Fruit fly (Drosophila melanogaster): Measurements from ENCODE around the gene DIP-epsilon.

Gene DIP-epsilon

DNA sequence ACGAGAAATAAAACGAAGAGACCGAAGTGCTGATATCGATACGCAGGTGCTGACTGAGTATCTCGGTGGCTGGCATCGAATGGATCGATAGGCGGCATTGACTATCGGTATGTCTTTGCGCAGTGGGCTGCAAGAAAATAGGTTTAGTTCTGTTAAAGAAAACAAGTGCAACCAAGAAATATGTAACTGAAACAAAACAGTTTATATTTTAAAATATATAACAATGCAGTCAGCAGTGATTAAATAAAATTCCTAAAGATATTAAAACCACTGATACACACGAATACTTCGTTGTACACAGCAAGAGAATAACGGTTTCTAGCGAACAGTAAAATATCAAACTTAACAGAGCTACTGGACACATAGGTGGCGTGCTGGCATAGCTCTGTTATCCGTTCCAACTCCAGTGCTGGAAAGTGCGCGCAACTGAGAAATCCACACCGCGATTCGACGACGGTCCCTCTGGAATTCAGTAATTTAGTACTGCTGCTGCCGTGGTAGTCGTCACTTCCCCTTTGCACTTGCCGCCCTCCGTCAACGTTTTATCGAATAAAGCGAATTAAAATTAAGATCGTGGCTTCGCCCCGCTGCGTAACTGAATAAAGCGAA is 72.7 kb downstream of the DIP-epsilon start, which contains the start of the genes Pez and Cpr (continued):
- TF ChIP-seq CG10209 (GFP tag; optimal IDR thresholded peaks at IDR 0.05) (peak; percentile 42), oc (tag; optimal IDR thresholded peaks at IDR 0.05) (no peak), NK7.1 (GFP tag; optimal IDR thresholded peaks at IDR 0.05) (no peak), hb (GFP tag; IDR thresholded peaks at IDR 0.05; ENCODE audit: partially characterized antibody) (peak; percentile 73; the same call in 2 of the 3 replicates), croc (GFP tag; conservative IDR thresholded peaks at IDR 0.05) (no peak), scrt (GFP tag; optimal IDR thresholded peaks at IDR 0.05) (peak; percentile 32), trem (tag; optimal IDR thresholded peaks at IDR 0.05) (no peak), HLH3B (GFP tag; IDR thresholded peaks at IDR 0.05) (peak; percentile 25; the same call in 1 of the 2 replicates), CG5953 (GFP tag; IDR thresholded peaks at IDR 0.05) (no peak), gt (GFP tag; IDR thresholded peaks at IDR 0.05) (0 out of 2 replicates have a peak, but pooled peaks have one; percentile 25), CG2202 (tag; optimal IDR thresholded peaks at IDR 0.05) (no peak), CG11560 (tag; IDR thresholded peaks at IDR 0.05) (peak; percentile 93), Oaz (GFP tag; IDR thresholded peaks at IDR 0.05) (no peak), CG2875 (GFP tag; optimal IDR thresholded peaks at IDR 0.05) (no peak), CG30020 (tag; optimal IDR thresholded peaks at IDR 0.05) (no peak), GATAe (GFP tag; conservative IDR thresholded peaks at IDR 0.05) (no peak), sd (tag; optimal IDR thresholded peaks at IDR 0.05) (peak; percentile 49), Stat92E (GFP tag; optimal IDR thresholded peaks at IDR 0.05) (no peak), pita (GFP tag; optimal IDR thresholded peaks at IDR 0.05) (no peak), CG2678 (tag; optimal IDR thresholded peaks at IDR 0.05) (no peak), CG34376 (GFP tag; optimal IDR thresholded peaks at IDR 0.05) (peak; percentile 47), CG16863 (GFP tag; optimal IDR thresholded peaks at IDR 0.05) (peak; percentile 67), CG30403 (GFP tag; optimal IDR thresholded peaks at IDR 0.05) (peak; percentile 42), HLH54F (GFP tag; optimal IDR thresholded peaks at IDR 0.05) (peak; percentile 30), CG13424 (tag; optimal IDR thresholded peaks at IDR 0.05) (peak; percentile 9), ewg (GFP tag; optimal IDR thresholded peaks at IDR 0.05) (peak; percentile 19), Blimp-1 (GFP tag; optimal IDR thresholded peaks at IDR 0.05) (no peak), unc-4 (GFP tag; IDR thresholded peaks at IDR 0.05; ENCODE audit: partially characterized antibody) (peak; percentile 70), H2.0 (GFP tag; IDR thresholded peaks at IDR 0.05) (peak; percentile 24; the same call in 1 of the 2 replicates), CG43689 (GFP tag; IDR thresholded peaks at IDR 0.05) (no peak), ranshi (GFP tag; IDR thresholded peaks at IDR 0.05) (peak; percentile 36; the same call in 1 of the 2 replicates), inv (GFP tag; IDR thresholded peaks at IDR 0.05; ENCODE audit: partially characterized antibody) (peak; percentile 68), BEAF-32 (GFP tag; optimal IDR thresholded peaks at IDR 0.05) (peak; percentile 87), fd3F (GFP tag; optimal IDR thresholded peaks at IDR 0.05) (no peak), H15 (GFP tag; IDR thresholded peaks at IDR 0.05) (no peak), zfh2 (GFP tag; optimal IDR thresholded peaks at IDR 0.05) (peak; percentile 52), ERR (GFP tag; optimal IDR thresholded peaks at IDR 0.05) (no peak), Max (GFP tag; optimal IDR thresholded peaks at IDR 0.05) (peak; percentile 5), CG10321 (GFP tag; IDR thresholded peaks at IDR 0.05) (no peak), slp2 (GFP tag; optimal IDR thresholded peaks at IDR 0.05) (no peak), CG31441 (GFP tag; IDR thresholded peaks at IDR 0.05) (no peak), CG1832 (GFP tag; optimal IDR thresholded peaks at IDR 0.05) (no peak), wor (GFP tag; IDR thresholded peaks at IDR 0.05) (no peak), CG34224 (GFP tag; IDR thresholded peaks at IDR 0.05; ENCODE audit: partially characterized antibody) (peak; percentile 67), Sox102F (GFP tag; optimal IDR thresholded peaks at IDR 0.05) (no peak), chm (GFP tag; IDR thresholded peaks at IDR 0.05) (peak; percentile 74), E2f2 (GFP tag; IDR thresholded peaks at IDR 0.05) (peak; percentile 58), vfl (GFP tag; optimal IDR thresholded peaks at IDR 0.05) (no peak), CG6175 (GFP tag; IDR thresholded peaks at IDR 0.05) (peak; percentile 6; the same call in 1 of the 3 replicates)
